Fruit fly (Drosophila melanogaster): ENCODE data around the gene CG14712.

dm6 chr3R:11582253-11582589, 46.3 kb upstream of the CG14712 start:
- TF ChIP-seq sv (GFP tag; optimal IDR thresholded peaks at IDR 0.05) (no peak), woc (GFP tag; optimal IDR thresholded peaks at IDR 0.05) (no peak), brk (GFP tag; optimal IDR thresholded peaks at IDR 0.05) (no peak), sage (GFP tag; optimal IDR thresholded peaks at IDR 0.05) (no peak), N (GFP tag; optimal IDR thresholded peaks at IDR 0.05) (no peak), Dfd (GFP tag; optimal IDR thresholded peaks at IDR 0.05) (no peak), psq (GFP tag; optimal IDR thresholded peaks at IDR 0.05) (no peak), br (GFP tag; optimal IDR thresholded peaks at IDR 0.05) (no peak), Hr78 (GFP tag; optimal IDR thresholded peaks at IDR 0.05) (no peak), dmrt93B (GFP tag; optimal IDR thresholded peaks at IDR 0.05) (no peak), lola (GFP tag; optimal IDR thresholded peaks at IDR 0.05) (no peak)
